Fruit fly (Drosophila melanogaster): ENCODE results near the gene CG18636.
"Not testable (repeated sequence)": the region's sequence is repeated elsewhere in the genome, so short reads cannot be mapped to it uniquely, and the experiment has no call there.

The CG18636 gene

dm6 chr2L:14762465-14762864 lies 21.9 kb downstream of the CG18636 start, which contains the start of gene CSN1a:
Gene CSN1a (plus strand): TSS chr2L:14762765.
- no peak for TF ChIP-seq CG8301 (tag; optimal IDR thresholded peaks at IDR 0.05)
- no peak for TF ChIP-seq Ets98B (GFP tag; IDR thresholded peaks at IDR 0.05)
- no peak for TF ChIP-seq EcR (GFP tag; optimal IDR thresholded peaks at IDR 0.05)
- no peak for TF ChIP-seq CG13204 (GFP tag; optimal IDR thresholded peaks at IDR 0.05)
- no peak for TF ChIP-seq fd96Ca (GFP tag; IDR thresholded peaks at IDR 0.05)
- no peak for TF ChIP-seq CG4496 (GFP tag; IDR thresholded peaks at IDR 0.05)

DNA sequence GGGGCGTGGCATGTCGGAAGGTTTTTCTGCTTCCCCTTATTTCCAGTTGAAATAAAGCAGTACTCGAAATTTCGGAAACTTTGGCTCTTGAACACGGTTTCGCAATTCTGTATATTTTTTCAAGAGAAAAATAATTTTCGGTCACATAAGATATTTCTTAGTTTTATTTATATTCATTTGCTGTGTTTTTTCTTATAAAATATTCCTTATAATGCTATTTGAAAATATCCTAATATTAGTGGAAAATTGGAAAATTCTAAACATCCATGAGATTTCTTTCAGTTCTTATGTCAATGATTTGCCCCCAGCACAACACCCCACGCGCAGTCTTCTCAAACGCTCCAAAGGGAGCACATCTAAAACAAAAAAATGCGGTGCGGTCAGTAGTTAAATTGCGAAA lies 23.9 kb downstream of the CG18636 start, which contains the start of gene CG4691:
TSS of gene CG4691 (plus strand) at position 301 of the 400 bp plus-strand sequence.
- TF ChIP-seq CG34367 (tag; optimal IDR thresholded peaks at IDR 0.05) (no peak), CG10348 (GFP tag; IDR thresholded peaks at IDR 0.05) (no peak), CG14655 (GFP tag; optimal IDR thresholded peaks at IDR 0.05) (no peak), Ets98B (GFP tag; IDR thresholded peaks at IDR 0.05) (no peak), CG9948 (tag; optimal IDR thresholded peaks at IDR 0.05) (no peak), CG17806 (tag; optimal IDR thresholded peaks at IDR 0.05) (no peak), CG13204 (GFP tag; optimal IDR thresholded peaks at IDR 0.05) (no peak), fd96Ca (GFP tag; IDR thresholded peaks at IDR 0.05) (no peak), CG8301 (tag; optimal IDR thresholded peaks at IDR 0.05) (no peak), D1 (tag; optimal IDR thresholded peaks at IDR 0.05) (no peak), CG12605 (GFP tag; IDR thresholded peaks at IDR 0.05) (no peak), rn (GFP tag; IDR thresholded peaks at IDR 0.05) (no peak), Pif1A (GFP tag; optimal IDR thresholded peaks at IDR 0.05) (no peak), CG4496 (GFP tag; IDR thresholded peaks at IDR 0.05) (no peak), CG32121 (GFP tag; IDR thresholded peaks at IDR 0.05) (no peak), CG15710 (tag; optimal IDR thresholded peaks at IDR 0.05) (no peak)

- TF ChIP-seq CG15710 (tag; optimal IDR thresholded peaks at IDR 0.05): no peak
- no peak for TF ChIP-seq rn (GFP tag; IDR thresholded peaks at IDR 0.05)
Observed at dm6 chr2L:14746068-14746467, 38.3 kb downstream of the CG18636 start.

dm6 chr2L:14745068-14745467 lies 39.3 kb downstream of the CG18636 start, which contains the start of gene CG42587:
Gene CG42587 (minus strand): TSS chr2L:14745210.
- TF ChIP-seq CG9948 (tag; optimal IDR thresholded peaks at IDR 0.05): no peak
- no peak for TF ChIP-seq Pif1A (GFP tag; optimal IDR thresholded peaks at IDR 0.05)
- no peak for TF ChIP-seq CG8301 (tag; optimal IDR thresholded peaks at IDR 0.05)
- no peak for TF ChIP-seq Pif1B (GFP tag; optimal IDR thresholded peaks at IDR 0.05)
- TF ChIP-seq Ets98B (GFP tag; IDR thresholded peaks at IDR 0.05): no peak
- TF ChIP-seq CG15710 (tag; optimal IDR thresholded peaks at IDR 0.05): no peak
- no peak for TF ChIP-seq CG10348 (GFP tag; IDR thresholded peaks at IDR 0.05)
- TF ChIP-seq CG12605 (GFP tag; IDR thresholded peaks at IDR 0.05): no peak
- no peak for TF ChIP-seq rn (GFP tag; IDR thresholded peaks at IDR 0.05)
- no peak for TF ChIP-seq EcR (GFP tag; optimal IDR thresholded peaks at IDR 0.05)
- no peak for TF ChIP-seq CG34367 (tag; optimal IDR thresholded peaks at IDR 0.05)
- no peak for TF ChIP-seq CG32121 (GFP tag; IDR thresholded peaks at IDR 0.05)
- TF ChIP-seq fd96Ca (GFP tag; IDR thresholded peaks at IDR 0.05): no peak
- no peak for TF ChIP-seq CG13204 (GFP tag; optimal IDR thresholded peaks at IDR 0.05)

- TF ChIP-seq EcR (GFP tag; optimal IDR thresholded peaks at IDR 0.05): no peak
- TF ChIP-seq CG34367 (tag; optimal IDR thresholded peaks at IDR 0.05): no peak
- no peak for TF ChIP-seq gl (tag; optimal IDR thresholded peaks at IDR 0.05)
- TF ChIP-seq Snoo (tag; optimal IDR thresholded peaks at IDR 0.05): no peak
- no peak for TF ChIP-seq Pif1B (GFP tag; optimal IDR thresholded peaks at IDR 0.05)
- TF ChIP-seq D1 (tag; optimal IDR thresholded peaks at IDR 0.05): no peak
- TF ChIP-seq rn (GFP tag; IDR thresholded peaks at IDR 0.05): no peak
- no peak for TF ChIP-seq fd96Ca (GFP tag; IDR thresholded peaks at IDR 0.05)
- no peak for TF ChIP-seq Pif1A (GFP tag; optimal IDR thresholded peaks at IDR 0.05)
- TF ChIP-seq Ets98B (GFP tag; IDR thresholded peaks at IDR 0.05): no peak
- TF ChIP-seq CG4496 (GFP tag; IDR thresholded peaks at IDR 0.05): no peak
- TF ChIP-seq CG12605 (GFP tag; IDR thresholded peaks at IDR 0.05): no peak
- no peak for TF ChIP-seq CG8159 (tag; optimal IDR thresholded peaks at IDR 0.05)
- no peak for TF ChIP-seq CG17806 (tag; optimal IDR thresholded peaks at IDR 0.05)
- TF ChIP-seq CG10348 (GFP tag; IDR thresholded peaks at IDR 0.05): no peak
- no peak for TF ChIP-seq CG9948 (tag; optimal IDR thresholded peaks at IDR 0.05)
Observed at dm6 chr2L:14744121-14744520, 40.3 kb downstream of the CG18636 start, which contains the start of gene CG42681. Gene CG42681 (plus strand): TSS chr2L:14744421.

DNA sequence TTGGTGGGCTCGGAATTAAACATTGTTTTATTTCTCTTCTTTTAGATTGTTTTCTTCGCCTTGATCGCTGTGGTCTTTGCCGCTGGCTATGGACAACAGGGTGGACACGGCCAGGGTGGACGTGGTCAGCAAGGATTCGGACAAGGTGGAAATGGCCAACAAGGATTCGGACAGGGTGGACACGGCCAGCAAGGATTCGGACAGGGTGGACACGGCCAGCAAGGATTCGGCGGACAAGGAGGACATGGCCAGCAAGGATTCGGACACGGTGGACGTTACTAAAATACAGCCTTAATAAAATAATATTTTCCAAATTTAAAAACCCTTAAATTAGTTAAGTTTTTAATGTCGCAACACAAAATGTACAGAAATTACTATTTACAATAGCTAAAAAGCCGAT lies 41.1 kb downstream of the CG18636 start:
- TF ChIP-seq CG13204 (GFP tag; optimal IDR thresholded peaks at IDR 0.05) (no peak), CG8159 (tag; optimal IDR thresholded peaks at IDR 0.05) (no peak), Snoo (tag; optimal IDR thresholded peaks at IDR 0.05) (no peak), Pif1A (GFP tag; optimal IDR thresholded peaks at IDR 0.05) (no peak), CG15710 (tag; optimal IDR thresholded peaks at IDR 0.05) (no peak), Pif1B (GFP tag; optimal IDR thresholded peaks at IDR 0.05) (no peak), CG14655 (GFP tag; optimal IDR thresholded peaks at IDR 0.05) (no peak), CG17806 (tag; optimal IDR thresholded peaks at IDR 0.05) (no peak), EcR (GFP tag; optimal IDR thresholded peaks at IDR 0.05) (no peak), CG4496 (GFP tag; IDR thresholded peaks at IDR 0.05) (no peak), D1 (tag; optimal IDR thresholded peaks at IDR 0.05) (no peak), gl (tag; optimal IDR thresholded peaks at IDR 0.05) (no peak), CG9948 (tag; optimal IDR thresholded peaks at IDR 0.05) (no peak), rn (GFP tag; IDR thresholded peaks at IDR 0.05) (no peak), CG10348 (GFP tag; IDR thresholded peaks at IDR 0.05) (no peak), CG12605 (GFP tag; IDR thresholded peaks at IDR 0.05) (no peak)

- not testable (repeated sequence) for TF ChIP-seq CG8159 (tag; optimal IDR thresholded peaks at IDR 0.05); CG13204 (GFP tag; optimal IDR thresholded peaks at IDR 0.05); CG32121 (GFP tag; IDR thresholded peaks at IDR 0.05)
Observed at dm6 chr2L:14742893-14743292, 41.5 kb downstream of the CG18636 start, which contains the start of gene CG34166. Gene CG34166 (plus strand): TSS chr2L:14743193.

Measured in whole organism, pupa.